Worm (Caenorhabditis elegans) whole organism, dauer: ENCODE data around the gene cyp-14A4.

ENCODE experiments used
- unc-62 ChIP-seq: sonication (generic microtip); optimal IDR thresholded peaks from 2 replicates; lab custom pipeline; 2017; ENCODE audit warnings: missing biosample characterization, missing genetic modification reagents, missing genetic modification characterization

cyp-14A4 gene

DNA sequence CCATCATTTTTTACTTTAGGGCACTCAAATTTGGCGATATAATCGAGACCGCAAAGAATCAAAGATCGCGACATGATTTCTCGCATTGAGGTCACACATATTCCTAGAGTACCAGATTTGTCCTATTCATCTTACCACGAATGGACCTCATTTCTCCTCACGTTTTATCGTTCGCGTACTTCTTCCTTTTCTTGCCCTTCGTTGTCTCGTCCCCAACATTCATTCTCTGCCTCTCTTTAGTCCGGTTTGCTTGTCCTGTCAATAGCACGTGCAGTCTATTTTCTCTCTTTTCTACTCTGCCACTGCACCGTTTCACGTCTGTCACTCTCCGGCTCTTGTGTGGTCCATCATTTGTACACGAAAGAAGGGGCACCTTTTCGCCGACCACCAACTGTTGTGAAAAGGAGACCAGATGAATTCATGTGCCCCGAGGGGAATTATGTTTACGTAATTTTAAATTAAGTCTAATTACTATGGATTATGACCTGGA lies 32.6 kb downstream of the cyp-14A4 start:
- TF ChIP-seq unc-62 (GFP tag; lab: Kevin White, UChicago): no peak

- TF ChIP-seq unc-62 (GFP tag; lab: Kevin White, UChicago): no peak
Observed at ce11 chrX:13250163-13250562, 33.8 kb downstream of the cyp-14A4 start.

DNA sequence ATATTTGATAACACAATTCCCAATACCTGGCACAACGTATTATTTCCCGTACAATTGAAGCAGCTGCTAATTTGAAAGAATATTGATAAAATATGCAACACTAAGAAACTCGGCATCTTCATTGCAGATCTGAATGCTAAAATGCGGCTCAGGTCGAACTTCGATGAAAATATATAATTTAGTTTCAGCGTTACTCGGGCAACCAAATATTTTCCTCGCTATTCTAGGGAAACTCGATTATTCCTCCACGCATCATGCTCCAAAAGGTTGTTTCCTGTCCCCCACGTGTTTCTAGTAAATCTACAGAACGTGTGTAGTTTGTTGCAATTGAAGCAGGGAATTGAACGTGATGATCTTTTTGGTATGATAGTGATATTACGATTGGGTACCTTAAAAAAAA lies 34.9 kb downstream of the cyp-14A4 start:
- TF ChIP-seq unc-62 (GFP tag; lab: Kevin White, UChicago): no peak

DNA sequence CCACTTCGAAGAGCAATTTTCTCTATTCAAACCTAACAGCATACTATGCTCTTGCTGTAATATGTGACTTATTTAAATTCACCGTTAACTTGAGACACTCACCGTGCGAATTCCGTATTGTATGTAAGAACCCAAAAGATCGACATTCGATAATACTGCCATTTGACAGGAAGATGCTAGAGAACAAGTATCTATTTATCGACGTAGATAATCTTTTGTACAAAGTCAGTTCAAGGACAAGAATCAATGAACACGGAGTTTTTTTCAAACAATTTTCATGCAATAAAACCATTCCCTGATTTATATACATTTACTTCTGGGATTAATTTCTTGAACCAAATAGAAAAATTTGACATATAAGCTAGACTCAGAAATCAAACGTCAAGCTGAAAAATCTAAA lies 35.7 kb downstream of the cyp-14A4 start, which contains the start of gene K08H2.7:
K08H2.7 (minus strand) TSS at position 173 of the 400 bp plus-strand sequence.
- TF ChIP-seq unc-62 (GFP tag; lab: Kevin White, UChicago): no peak

DNA sequence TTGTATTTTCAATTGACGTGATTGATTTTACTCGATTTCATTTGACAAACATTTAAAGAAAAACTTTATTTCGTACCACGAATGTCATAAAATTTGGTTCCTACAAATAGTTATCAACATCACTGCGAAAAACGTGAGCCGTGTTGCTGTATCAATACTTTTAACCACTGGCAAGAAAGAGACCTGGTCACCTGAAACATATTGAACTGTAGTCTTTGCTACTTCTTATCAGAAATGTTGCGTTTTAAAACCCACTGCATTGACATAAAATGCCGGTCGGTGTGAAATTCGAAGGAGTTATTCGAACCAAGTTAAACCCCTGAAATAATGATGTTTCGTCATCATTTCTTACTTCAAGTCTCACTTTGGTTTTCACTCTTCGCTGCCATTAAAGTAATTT lies 36.4 kb downstream of the cyp-14A4 start:
- TF ChIP-seq unc-62 (GFP tag; lab: Kevin White, UChicago): no peak

DNA sequence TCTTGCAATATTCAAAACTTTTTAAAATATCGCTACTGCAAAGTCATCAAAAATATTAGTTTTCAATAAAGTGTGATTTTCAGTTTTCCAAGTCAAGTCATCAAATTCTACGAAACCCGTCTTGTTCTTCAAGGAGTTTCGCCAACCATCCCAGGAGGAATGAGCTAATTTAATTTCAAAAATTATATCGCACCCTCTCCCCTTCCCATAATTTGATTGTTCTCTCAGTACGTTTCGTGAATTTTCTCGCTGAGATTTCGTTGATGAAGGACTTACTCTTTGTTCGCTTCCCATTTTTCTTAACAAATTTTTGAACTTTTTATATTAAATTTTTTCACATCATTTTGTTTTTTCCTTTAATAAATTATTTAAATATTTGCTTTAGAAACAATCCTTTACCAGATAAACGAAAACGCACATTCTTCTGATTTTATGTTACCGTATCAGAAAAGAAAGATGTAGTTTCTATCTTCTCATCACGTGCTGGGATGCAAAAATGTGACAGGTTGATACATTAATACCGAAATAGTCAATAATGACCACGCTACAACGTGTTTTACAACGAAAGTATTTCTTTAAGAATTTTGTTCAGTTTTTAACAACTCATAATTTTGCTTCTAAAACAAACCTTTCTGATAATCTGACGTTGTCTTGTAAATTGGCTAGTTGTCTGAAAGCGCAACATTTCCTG lies 37.2 kb downstream of the cyp-14A4 start:
- TF ChIP-seq unc-62 (GFP tag; lab: Kevin White, UChicago): no peak

- TF ChIP-seq unc-62 (GFP tag; lab: Kevin White, UChicago): no peak
Observed at ce11 chrX:13245090-13245489, 38.9 kb downstream of the cyp-14A4 start, which contains the start of gene hpl-1. Gene hpl-1, plus strand, starts transcription at chrX:13245390.

DNA sequence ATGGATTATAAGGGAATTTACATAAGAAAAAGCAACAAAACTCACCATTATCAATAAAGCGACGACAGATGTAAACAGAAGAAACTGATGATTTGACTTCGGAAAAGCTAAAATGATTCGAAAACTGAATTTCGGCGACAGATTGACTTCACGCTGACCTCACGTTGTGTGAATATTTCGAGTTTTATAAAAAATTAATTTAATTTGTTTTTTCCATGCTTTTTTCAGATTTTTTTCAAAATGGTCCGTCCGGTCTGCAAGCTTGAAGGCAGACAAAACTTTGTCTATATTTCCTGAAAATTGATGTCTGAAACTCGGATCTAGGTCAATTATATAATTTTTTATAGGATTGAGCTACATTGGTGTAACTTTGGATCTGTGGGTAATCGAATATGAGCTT lies 41.8 kb downstream of the cyp-14A4 start, which contains the start of gene K08H2.5:
K08H2.5 (minus strand) TSS at position 101 of the 400 bp plus-strand sequence.
- TF ChIP-seq unc-62 (GFP tag; lab: Kevin White, UChicago): no peak

- no peak for TF ChIP-seq unc-62 (GFP tag; lab: Kevin White, UChicago)
Observed at ce11 chrX:13238197-13238596, 45.8 kb downstream of the cyp-14A4 start, which contains the start of gene K08H2.4. Gene K08H2.4, plus strand, starts transcription at chrX:13238497.

- no peak for TF ChIP-seq unc-62 (GFP tag; lab: Kevin White, UChicago)
Observed at ce11 chrX:13237102-13237501, 46.9 kb downstream of the cyp-14A4 start, which contains the start of gene K08H2.3. Gene K08H2.3, plus strand, starts transcription at chrX:13237402.

DNA sequence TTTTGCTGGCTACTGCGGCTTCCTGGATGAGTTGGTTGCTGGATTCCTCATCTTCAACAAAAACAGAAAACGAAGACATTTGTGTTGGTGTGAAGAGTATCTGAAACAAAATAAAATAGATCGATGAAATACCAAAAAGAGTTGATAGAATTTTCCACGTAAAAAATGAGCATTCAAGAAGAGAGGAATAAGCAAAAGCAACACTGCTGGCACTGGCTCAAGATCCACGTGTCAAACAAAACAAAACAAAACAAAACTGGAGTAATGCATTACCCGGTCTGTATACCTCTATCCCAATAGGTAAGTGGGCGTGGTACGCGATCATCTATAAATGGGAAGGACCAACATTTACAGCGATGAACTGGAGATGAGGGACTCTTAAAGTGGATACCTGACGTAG lies 49.1 kb downstream of the cyp-14A4 start, which contains the start of gene K08H2.2:
K08H2.2 (minus strand) TSS at position 101 of the 400 bp plus-strand sequence.
- no peak for TF ChIP-seq unc-62 (GFP tag; lab: Kevin White, UChicago)

DNA sequence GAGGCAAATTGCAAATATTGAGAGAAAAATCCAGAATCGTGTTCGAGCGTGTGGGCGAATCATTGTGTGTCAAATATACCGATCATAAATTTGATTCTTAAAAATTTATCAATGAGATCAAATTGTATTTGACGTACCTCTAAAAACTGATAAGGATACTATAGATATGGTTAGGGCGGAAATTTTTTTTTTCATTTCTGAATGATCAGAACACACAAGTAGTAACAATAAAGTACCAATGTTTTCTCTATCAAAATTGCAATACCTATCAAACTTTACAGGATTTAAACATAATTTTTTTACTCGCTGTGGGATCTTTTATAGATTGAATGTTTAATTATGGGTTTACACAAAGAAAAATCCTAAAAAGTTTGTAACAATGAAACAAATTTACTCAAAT lies 51.7 kb downstream of the cyp-14A4 start, which contains the start of gene bgnt-1.5:
bgnt-1.5 (minus strand) TSS at position 101 of the 400 bp plus-strand sequence.
- no peak for TF ChIP-seq unc-62 (GFP tag; lab: Kevin White, UChicago)
